Worm (Caenorhabditis elegans) whole organism, late embryonic: ENCODE measurements around the gene Y43F8C.15.

Source experiments
- fkh-10 ChIP-seq: fragments of 150-350 bp; optimal IDR thresholded peaks from 2 replicates; lab custom pipeline; 2014; ENCODE audit warnings: missing biosample characterization, missing genetic modification reagents, missing genetic modification characterization
- gmeb-2 ChIP-seq: sonication (generic microtip); optimal IDR thresholded peaks from 2 replicates; lab custom pipeline; 2016; ENCODE audit warnings: missing genetic modification characterization, inconsistent platforms, missing compliant biosample characterization
- nhr-11 ChIP-seq: fragments of 150-350 bp; optimal IDR thresholded peaks from 2 replicates; lab custom pipeline; 2014; ENCODE audit warnings: missing biosample characterization, missing genetic modification characterization

DNA sequence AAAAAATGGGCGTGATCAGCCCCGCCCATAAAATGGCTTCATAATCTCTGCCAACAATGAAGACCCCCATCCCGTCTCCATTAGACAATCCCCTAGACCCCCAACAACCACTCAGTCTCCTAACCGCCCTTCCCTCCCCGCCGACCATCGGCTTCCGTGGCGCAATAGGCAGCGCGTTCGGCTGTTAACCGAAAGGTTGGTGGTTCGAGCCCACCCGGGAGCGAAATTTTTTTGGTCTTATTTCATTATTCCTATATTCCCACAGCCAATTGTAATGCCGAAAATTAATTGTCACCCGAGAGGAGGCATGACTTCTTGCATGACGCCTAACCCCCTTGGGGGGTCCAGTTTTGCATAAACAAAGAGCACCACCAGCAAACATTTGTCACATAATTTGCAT, 12.5 kb upstream of the Y43F8C.15 start:
- TF ChIP-seq fkh-10, result no peak
- TF ChIP-seq nhr-11, result no peak
- peak; percentile 66 for TF ChIP-seq gmeb-2 (tag; lab: Kevin White, UChicago)
